Fruit fly (Drosophila melanogaster) whole organism, adult: ENCODE measurements around the gene ETHR.
A peak's percentile ranks its signal among the peaks of the same experiment; 100 is the strongest.

ENCODE experiments used
- CG11617 ChIP-seq: fragments of 200-800 bp; sonication (Bioruptor generic); optimal IDR thresholded peaks from 2 replicates; lab custom pipeline; 2017; ENCODE audit warnings: mild to moderate bottlenecking, missing biosample characterization, missing genetic modification reagents, missing genetic modification characterization
- CG12768 ChIP-seq: fragments of 200-800 bp; sonication (Bioruptor generic); optimal IDR thresholded peaks from 2 replicates; lab custom pipeline; 2017; ENCODE audit warnings: missing biosample characterization, missing genetic modification characterization, mild to moderate bottlenecking, moderate library complexity, missing genetic modification reagents
- CG14711 ChIP-seq: fragments of 200-800 bp; sonication (Bioruptor generic); optimal IDR thresholded peaks from 2 replicates; lab custom pipeline; 2018; ENCODE audit warnings: missing biosample characterization, mild to moderate bottlenecking, missing genetic modification characterization, moderate library complexity
- CG1620 ChIP-seq: fragments of 200-800 bp; sonication (Bioruptor generic); optimal IDR thresholded peaks from 2 replicates; lab custom pipeline; 2016; ENCODE audit warnings: missing biosample characterization, missing genetic modification characterization
- CG33017 ChIP-seq: fragments of 200-800 bp; sonication (Bioruptor generic); optimal IDR thresholded peaks from 2 replicates; lab custom pipeline; 2018; ENCODE audit warnings: missing biosample characterization, mild to moderate bottlenecking, missing genetic modification characterization, moderate library complexity
- CG5204 ChIP-seq: fragments of 200-800 bp; sonication (Bioruptor generic); optimal IDR thresholded peaks from 2 replicates; lab custom pipeline; 2016; ENCODE audit warnings: missing biosample characterization, missing genetic modification characterization
- CG7045 ChIP-seq: fragments of 200-800 bp; sonication (Bioruptor generic); optimal IDR thresholded peaks from 2 replicates; lab custom pipeline; 2017; ENCODE audit warnings: missing biosample characterization, mild to moderate bottlenecking, missing genetic modification characterization
- CG7101 ChIP-seq: fragments of 200-800 bp; sonication (Bioruptor generic); optimal IDR thresholded peaks from 2 replicates; lab custom pipeline; 2018; ENCODE audit warnings: missing biosample characterization, mild to moderate bottlenecking, missing genetic modification characterization, moderate library complexity
- Clk ChIP-seq: fragments of 200-800 bp; sonication (Bioruptor generic); optimal IDR thresholded peaks from 2 replicates; lab custom pipeline; 2017; ENCODE audit warnings: missing biosample characterization, missing genetic modification characterization
- Crg-1 ChIP-seq: fragments of 200-800 bp; sonication (Bioruptor generic); optimal IDR thresholded peaks from 2 replicates; lab custom pipeline; 2016; ENCODE audit warnings: missing biosample characterization, missing genetic modification characterization
- Hr96 ChIP-seq: fragments of 200-800 bp; sonication (Bioruptor generic); optimal IDR thresholded peaks from 2 replicates; lab custom pipeline; 2016; ENCODE audit warnings: missing biosample characterization, missing genetic modification characterization
- Mnt ChIP-seq: fragments of 200-800 bp; sonication (Bioruptor generic); optimal IDR thresholded peaks from 2 replicates; lab custom pipeline; 2016; ENCODE audit warnings: missing biosample characterization, mild to moderate bottlenecking, missing genetic modification characterization
- bab1 ChIP-seq: fragments of 200-800 bp; sonication (Bioruptor generic); optimal IDR thresholded peaks from 3 replicates; lab custom pipeline; 2019; ENCODE audit warnings: missing biosample characterization, mild to moderate bottlenecking, missing genetic modification characterization, moderate library complexity
- cic ChIP-seq: fragments of 200-800 bp; sonication (Bioruptor generic); optimal IDR thresholded peaks from 2 replicates; lab custom pipeline; 2017; ENCODE audit warnings: missing biosample characterization, mild to moderate bottlenecking, missing genetic modification characterization, moderate library complexity
- cnc ChIP-seq, 2 experiments: fragments of >200 bp; optimal IDR thresholded peaks; 2 replicates each; lab custom pipeline; 2017
- kay ChIP-seq: fragments of 200-800 bp; sonication (Bioruptor generic); peaks from one replicate; lab custom pipeline; 2016; ENCODE audit warnings: missing biosample characterization, missing genetic modification characterization, borderline replicate concordance
- ovo ChIP-seq: fragments of 200-800 bp; sonication (Bioruptor generic); optimal IDR thresholded peaks from 2 replicates; lab custom pipeline; 2016; ENCODE audit warnings: missing biosample characterization, missing genetic modification characterization
- pad ChIP-seq: fragments of 200-800 bp; sonication (Bioruptor generic); optimal IDR thresholded peaks from 3 replicates; lab custom pipeline; 2017; ENCODE audit warnings: missing biosample characterization, missing genetic modification characterization, mild to moderate bottlenecking, moderate library complexity, missing genetic modification reagents
- tj ChIP-seq: fragments of 200-800 bp; sonication (Bioruptor generic); optimal IDR thresholded peaks from 3 replicates; lab custom pipeline; 2017; ENCODE audit warnings: missing biosample characterization, mild to moderate bottlenecking, missing genetic modification characterization, moderate library complexity
- toe ChIP-seq: fragments of 200-800 bp; sonication (Bioruptor generic); optimal IDR thresholded peaks from 2 replicates; lab custom pipeline; 2016; ENCODE audit warnings: missing biosample characterization, missing genetic modification characterization

ETHR gene

DNA sequence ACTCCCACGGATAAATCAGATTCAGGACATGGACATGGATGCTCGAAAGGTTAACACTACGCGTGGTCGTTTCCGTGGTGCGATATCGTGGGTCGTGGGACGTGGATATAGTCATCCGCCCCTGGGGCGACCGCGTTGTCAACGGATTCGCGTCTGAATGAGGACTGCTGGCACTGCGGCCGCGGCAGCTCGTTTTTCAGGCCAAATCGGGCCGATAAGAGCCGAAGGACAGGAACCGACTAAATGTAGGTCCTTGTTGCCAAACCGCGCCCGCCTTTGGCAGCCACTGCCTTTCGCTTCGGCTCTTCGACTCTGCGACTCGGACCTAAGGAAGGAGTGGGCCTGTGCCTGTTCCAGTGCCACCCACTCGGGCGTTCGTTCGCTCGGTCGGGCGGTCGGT, 47.0 kb downstream of the ETHR start, which contains the start of gene SIFaR:
SIFaR (minus strand) TSS at position 166 of the 400 bp plus-strand sequence.
- TF ChIP-seq CG7045 (GFP tag; lab: Kevin White, UChicago) (no peak), Clk (no peak), CG14711 (tag; lab: Kevin White, UChicago) (no peak), Crg-1 (GFP tag; lab: Kevin White, UChicago) (no peak), pad (no peak), CG33017 (tag; lab: Kevin White, UChicago) (no peak), Mnt (no peak), CG1620 (GFP tag; lab: Kevin White, UChicago) (no peak), kay (GFP tag; lab: Kevin White, UChicago) (no peak), CG7101 (tag; lab: Kevin White, UChicago) (no peak), ovo (GFP tag; lab: Kevin White, UChicago) (no peak), tj (GFP tag; lab: Kevin White, UChicago) (no peak), bab1 (no peak), CG11617 (no peak), CG5204 (GFP tag; lab: Kevin White, UChicago) (no peak), CG12768 (no peak), cic (GFP tag; lab: Kevin White, UChicago) (no peak)

DNA sequence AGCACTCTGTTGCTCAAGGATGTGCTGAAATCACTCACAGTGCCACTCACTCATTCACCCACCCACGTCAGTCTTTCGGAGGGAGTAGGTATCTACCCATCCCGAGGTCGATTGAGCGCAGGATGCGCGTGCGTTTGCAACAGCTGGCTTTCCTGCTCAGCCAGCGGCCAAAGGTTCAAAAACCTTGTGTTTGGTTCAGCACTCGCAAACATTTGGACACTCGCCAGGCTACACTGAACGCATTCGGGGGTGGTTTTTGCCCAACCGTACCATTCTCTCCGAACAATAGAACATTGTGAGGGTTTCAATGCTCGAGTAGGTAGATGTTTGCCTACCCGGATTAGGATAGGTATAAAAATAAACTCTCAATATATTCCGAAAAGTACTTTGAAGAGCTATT, 48.2 kb downstream of the ETHR start:
- TF ChIP-seq toe (GFP tag; lab: Kevin White, UChicago) (peak; percentile 11), cnc (optimal IDR thresholded peaks at IDR 0.05; lab: Kevin White, UChicago) (no peak), bab1 (no peak), CG7045 (GFP tag; lab: Kevin White, UChicago) (peak; percentile 31), CG14711 (tag; lab: Kevin White, UChicago) (no peak), Mnt (no peak), CG11617 (no peak), cic (GFP tag; lab: Kevin White, UChicago) (no peak), CG12768 (no peak), CG5204 (GFP tag; lab: Kevin White, UChicago) (no peak), Clk (peak; percentile 2), Crg-1 (GFP tag; lab: Kevin White, UChicago) (no peak), pad (no peak), CG33017 (tag; lab: Kevin White, UChicago) (no peak), CG7101 (tag; lab: Kevin White, UChicago) (no peak), kay (GFP tag; lab: Kevin White, UChicago) (no peak), Hr96 (GFP tag; lab: Kevin White, UChicago) (no peak), CG1620 (GFP tag; lab: Kevin White, UChicago) (no peak), ovo (GFP tag; lab: Kevin White, UChicago) (no peak), tj (GFP tag; lab: Kevin White, UChicago) (no peak)

DNA sequence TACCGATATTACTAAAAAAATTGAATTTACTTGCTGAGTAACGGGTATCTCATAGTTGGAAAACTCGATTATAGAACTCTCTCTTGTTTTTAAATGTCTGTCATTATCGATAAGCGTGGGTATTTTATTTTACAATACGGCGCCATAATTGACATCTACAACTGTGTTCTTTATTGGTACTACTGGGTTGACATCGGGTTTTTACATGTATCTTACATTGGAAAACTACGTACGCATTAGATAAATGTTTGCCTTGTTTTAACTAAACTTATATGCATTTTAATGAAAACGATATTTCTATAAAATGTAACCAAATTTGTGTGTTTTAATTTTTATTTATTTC, 48.9 kb downstream of the ETHR start:
- no peak for TF ChIP-seq CG7045 (GFP tag; lab: Kevin White, UChicago)
- peak; percentile 36 for TF ChIP-seq bab1

DNA sequence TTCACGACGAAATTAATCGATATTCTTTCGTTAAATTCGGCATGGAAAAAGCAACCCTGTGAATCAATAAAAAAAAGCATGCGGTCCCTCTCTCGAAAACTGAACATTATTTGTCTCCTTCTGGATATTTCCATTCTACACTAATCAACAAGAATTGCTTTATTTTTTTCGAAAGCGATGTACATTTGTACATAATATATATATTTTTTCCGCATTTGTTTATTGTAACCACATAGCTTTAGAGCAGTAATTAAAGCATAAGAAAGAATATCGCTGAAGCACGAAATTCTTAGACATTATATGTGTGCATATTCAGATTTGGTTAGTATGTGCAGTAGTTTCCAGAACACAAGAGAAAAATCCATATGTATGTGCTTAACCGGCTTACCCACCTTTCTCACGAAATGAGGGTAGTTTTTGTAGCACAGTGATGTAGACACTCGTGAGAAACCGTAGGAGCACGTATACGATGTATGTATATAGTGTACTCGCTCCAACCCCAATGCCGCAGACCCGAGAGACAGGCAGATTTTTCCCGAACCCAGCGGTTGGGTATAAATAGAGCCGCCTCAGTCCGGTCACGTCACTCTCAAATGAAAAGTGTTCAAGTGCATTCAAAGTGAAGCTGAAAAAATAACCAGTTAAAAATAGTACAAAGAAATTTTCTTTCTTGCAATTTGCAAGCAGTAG, 49.4 kb downstream of the ETHR start:
- TF ChIP-seq Crg-1 (GFP tag; lab: Kevin White, UChicago) (peak; percentile 70), bab1 (peak; percentile 57), Hr96 (GFP tag; lab: Kevin White, UChicago) (peak; percentile 10), CG7045 (GFP tag; lab: Kevin White, UChicago) (peak; percentile 90), Mnt (peak; percentile 52), cnc (optimal IDR thresholded peaks at IDR 0.05; lab: Kevin White, UChicago) (no peak), Clk (peak; percentile 63), toe (GFP tag; lab: Kevin White, UChicago) (peak; percentile 78), kay (GFP tag; lab: Kevin White, UChicago) (peak; percentile 99), pad (peak; percentile 84), CG33017 (tag; lab: Kevin White, UChicago) (peak; percentile 87), CG1620 (GFP tag; lab: Kevin White, UChicago) (no peak), CG5204 (GFP tag; lab: Kevin White, UChicago) (peak; percentile 91), cic (GFP tag; lab: Kevin White, UChicago) (peak; percentile 45), CG7101 (tag; lab: Kevin White, UChicago) (peak; percentile 82), tj (GFP tag; lab: Kevin White, UChicago) (peak; percentile 37), CG11617 (peak; percentile 92), CG12768 (peak; percentile 93), CG14711 (tag; lab: Kevin White, UChicago) (peak; percentile 87), ovo (GFP tag; lab: Kevin White, UChicago) (peak; percentile 82)

DNA sequence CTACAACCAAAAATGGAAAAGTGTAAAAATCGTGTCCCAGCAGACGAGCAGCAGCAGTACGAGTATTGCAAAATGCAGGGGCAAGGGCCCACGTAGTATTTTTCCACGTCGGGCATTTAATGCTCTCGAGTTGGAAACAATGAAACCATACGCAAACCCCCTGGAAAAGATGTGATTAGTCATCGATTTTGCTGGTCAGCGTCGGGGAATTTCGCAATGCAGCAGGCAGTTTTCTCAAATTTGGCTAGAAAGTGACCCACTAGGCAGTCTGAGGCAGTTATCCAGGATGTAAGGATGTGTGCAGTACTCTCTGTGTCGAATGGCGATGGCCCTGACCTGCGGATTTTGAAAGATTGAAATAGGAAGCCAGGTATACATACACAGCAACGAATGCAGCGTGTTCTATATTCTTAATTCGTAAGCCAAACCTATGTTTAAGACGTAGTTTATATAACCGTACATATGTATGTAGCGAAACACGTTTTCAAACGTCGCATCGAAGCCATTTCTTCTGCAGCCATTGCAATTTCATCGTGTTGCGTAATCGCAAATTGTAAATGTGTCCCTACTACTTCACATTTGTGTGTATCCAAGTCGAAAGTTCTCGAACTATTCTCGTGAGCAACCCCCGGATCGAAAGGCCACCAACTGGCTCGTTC, 50.0 kb downstream of the ETHR start:
- no peak for TF ChIP-seq CG7101 (tag; lab: Kevin White, UChicago)
- no peak for TF ChIP-seq Mnt
- TF ChIP-seq Hr96 (GFP tag; lab: Kevin White, UChicago): peak; percentile 62
- peak; percentile 69 for TF ChIP-seq CG1620 (GFP tag; lab: Kevin White, UChicago)
- TF ChIP-seq tj (GFP tag; lab: Kevin White, UChicago): peak; percentile 22
- no peak for TF ChIP-seq cic (GFP tag; lab: Kevin White, UChicago)
- peak; percentile 27 for TF ChIP-seq ovo (GFP tag; lab: Kevin White, UChicago)
- TF ChIP-seq CG5204 (GFP tag; lab: Kevin White, UChicago): no peak
- TF ChIP-seq kay (GFP tag; lab: Kevin White, UChicago): peak; percentile 93
- TF ChIP-seq Clk: peak; percentile 61
